Fruit fly (Drosophila melanogaster): Measurements from ENCODE around the gene Gabat.

Gabat gene

dm6 chr3L:20002482-20003234 lies 2.2 kb upstream of the Gabat start, which contains the start of gene CG7668 (continued):
- TF ChIP-seq MESR4 (GFP tag; optimal IDR thresholded peaks at IDR 0.05) (peak; percentile 67), Awh (GFP tag; IDR thresholded peaks at IDR 0.05) (no peak), Bdp1 (GFP tag; optimal IDR thresholded peaks at IDR 0.05) (peak; percentile 75), CG12104 (GFP tag; optimal IDR thresholded peaks at IDR 0.05) (peak; percentile 78), stc (GFP tag; IDR thresholded peaks at IDR 0.05) (peak; percentile 89), CG8924 (tag; optimal IDR thresholded peaks at IDR 0.05) (peak; percentile 94), lab (GFP tag; optimal IDR thresholded peaks at IDR 0.05) (peak; percentile 92), CG2116 (GFP tag; optimal IDR thresholded peaks at IDR 0.05) (peak; percentile 68), kni (GFP tag; optimal IDR thresholded peaks at IDR 0.05) (peak; percentile 77), Fer3 (tag; optimal IDR thresholded peaks at IDR 0.05) (peak; percentile 93), Ets97D (GFP tag; optimal IDR thresholded peaks at IDR 0.05) (peak; percentile 81), pita (GFP tag; optimal IDR thresholded peaks at IDR 0.05) (no peak), fu2 (GFP tag; optimal IDR thresholded peaks at IDR 0.05) (peak; percentile 81), D19A (tag; optimal IDR thresholded peaks at IDR 0.05) (peak; percentile 69), vfl (GFP tag; optimal IDR thresholded peaks at IDR 0.05) (peak; percentile 73), amos (GFP tag; IDR thresholded peaks at IDR 0.05; ENCODE audit: partially characterized antibody) (no peak), CG1024 (GFP tag; IDR thresholded peaks at IDR 0.05) (peak; percentile 87), CG2199 (GFP tag; IDR thresholded peaks at IDR 0.05) (peak; percentile 76; the same call in 1 of the 3 replicates), CG7372 (GFP tag; IDR thresholded peaks at IDR 0.05) (peak; percentile 86), onecut (GFP tag; IDR thresholded peaks at IDR 0.05) (peak; percentile 83), twi (tag; optimal IDR thresholded peaks at IDR 0.05) (peak; percentile 83), tll (GFP tag; optimal IDR thresholded peaks at IDR 0.05) (no peak), peb (GFP tag; IDR thresholded peaks at IDR 0.05) (peak; percentile 59; the same call in 1 of the 2 replicates), CG16779 (GFP tag; IDR thresholded peaks at IDR 0.05) (peak; percentile 92), Med (GFP tag) (peak; percentile 97), CG7928 (GFP tag; optimal IDR thresholded peaks at IDR 0.05) (peak; percentile 50), CG4404 (GFP tag; IDR thresholded peaks at IDR 0.05) (no peak; the same call in 1 of the 2 replicates), CG12155 (GFP tag; optimal IDR thresholded peaks at IDR 0.05) (peak; percentile 85), chn (GFP tag; optimal IDR thresholded peaks at IDR 0.05) (peak; percentile 90), kah (GFP tag; optimal IDR thresholded peaks at IDR 0.05) (peak; percentile 67), CG10431 (GFP tag; optimal IDR thresholded peaks at IDR 0.05) (peak; percentile 71), br (optimal IDR thresholded peaks at IDR 0.05) (no peak), CG14965 (GFP tag; optimal IDR thresholded peaks at IDR 0.05; ENCODE audit: borderline replicate concordance) (peak; percentile 42), nom (GFP tag; optimal IDR thresholded peaks at IDR 0.05) (peak; percentile 87), cg (GFP tag; optimal IDR thresholded peaks at IDR 0.05) (peak; percentile 16), CG6254 (GFP tag; optimal IDR thresholded peaks at IDR 0.05) (peak; percentile 79), CG8478 (optimal IDR thresholded peaks at IDR 0.05) (no peak), HmgD (GFP tag; optimal IDR thresholded peaks at IDR 0.05) (peak; percentile 77), CG6689 (GFP tag; IDR thresholded peaks at IDR 0.05) (peak; percentile 88), CG13894 (tag; optimal IDR thresholded peaks at IDR 0.05) (peak; percentile 92), CG3995 (GFP tag; optimal IDR thresholded peaks at IDR 0.05) (peak; percentile 57), CG13296 (GFP tag; optimal IDR thresholded peaks at IDR 0.05) (peak; percentile 92), CG14710 (tag; optimal IDR thresholded peaks at IDR 0.05) (peak; percentile 92), CG3163 (GFP tag; optimal IDR thresholded peaks at IDR 0.05) (peak; percentile 60), repo (GFP tag; optimal IDR thresholded peaks at IDR 0.05) (peak; percentile 73), CG10147 (GFP tag; optimal IDR thresholded peaks at IDR 0.05) (peak; percentile 86), CG15269 (tag; optimal IDR thresholded peaks at IDR 0.05) (peak; percentile 92), Hr78 (GFP tag; optimal IDR thresholded peaks at IDR 0.05) (no peak), Doc3 (GFP tag; IDR thresholded peaks at IDR 0.05; ENCODE audit: partially characterized antibody) (no peak)
